Worm (Caenorhabditis elegans): Measurements from ENCODE around the gene bus-2.

The bus-2 gene

ce11 chrIV:1745453-1746051 is 45.9 kb downstream of the bus-2 start, which contains the start of the genes Y41D4A.6 and Y41D4A.4 (continued):
- TF ChIP-seq ceh-79 (tag; optimal IDR thresholded peaks at IDR 0.05) (no peak), hmg-20 (GFP tag; IDR thresholded peaks at IDR 0.05) (no peak), die-1 (tag; optimal IDR thresholded peaks at IDR 0.05) (peak; percentile 12), Y95B8A.8 (GFP tag; IDR thresholded peaks at IDR 0.05) (0 out of 2 replicates have a peak, but pooled peaks have one; percentile 61), madf-10 (tag; optimal IDR thresholded peaks at IDR 0.05) (peak; percentile 87), ztf-18 (tag; optimal IDR thresholded peaks at IDR 0.05) (peak; percentile 66), lin-40 (tag; optimal IDR thresholded peaks at IDR 0.05) (peak; percentile 61), Y53G8AR.9 (GFP tag; conservative IDR thresholded peaks at IDR 0.05) (0 out of 2 replicates have a peak, but pooled peaks have one; percentile 17), B0336.3 (GFP tag; IDR thresholded peaks at IDR 0.05) (peak; percentile 51; the same call in 1 of the 2 replicates), nfya-1 (tag; optimal IDR thresholded peaks at IDR 0.05; ENCODE audit: borderline replicate concordance, insufficient read depth) (no peak), F39B2.1 (GFP tag; IDR thresholded peaks at IDR 0.05) (no peak), mcd-1 (GFP tag; IDR thresholded peaks at IDR 0.05) (peak; percentile 96), B0261.1 (tag; optimal IDR thresholded peaks at IDR 0.05) (peak; percentile 3), ceh-40 (GFP tag; IDR thresholded peaks at IDR 0.05) (no peak), attf-5 (GFP tag; optimal IDR thresholded peaks at IDR 0.05) (peak; percentile 91), nhr-27 (tag; optimal IDR thresholded peaks at IDR 0.05) (no peak), hlh-26 (GFP tag; conservative IDR thresholded peaks at IDR 0.05) (no peak), mxl-1 (tag; optimal IDR thresholded peaks at IDR 0.05) (no peak), ceh-91 (GFP tag; IDR thresholded peaks at IDR 0.05) (peak; percentile 76), F55B11.4 (tag; optimal IDR thresholded peaks at IDR 0.05; ENCODE audit: borderline replicate concordance, insufficient read depth) (no peak), T26A5.8 (tag; optimal IDR thresholded peaks at IDR 0.05) (no peak), bed-2 (GFP tag; IDR thresholded peaks at IDR 0.05) (peak; percentile 43; the same call in 1 of the 2 replicates), ztf-22 (GFP tag; optimal IDR thresholded peaks at IDR 0.05) (no peak), mes-4 (tag; optimal IDR thresholded peaks at IDR 0.05) (no peak), ceh-27 (GFP tag; optimal IDR thresholded peaks at IDR 0.05) (peak; percentile 81), lsl-1 (GFP tag; optimal IDR thresholded peaks at IDR 0.05) (peak; percentile 70), F22D6.2 (tag; optimal IDR thresholded peaks at IDR 0.05) (no peak), lin-35 (GFP tag; optimal IDR thresholded peaks at IDR 0.05) (peak in 1 of 3 experiments; percentile 15), repo-1 (tag; optimal IDR thresholded peaks at IDR 0.05) (no peak), snpc-1.3 (tag; optimal IDR thresholded peaks at IDR 0.05; ENCODE audit: insufficient read depth) (peak; percentile 25), gei-17 (GFP tag; optimal IDR thresholded peaks at IDR 0.05) (no peak), cebp-1 (GFP tag; IDR thresholded peaks at IDR 0.05) (peak; percentile 33; the same call in 1 of the 2 replicates), cebp-1 (tag; optimal IDR thresholded peaks at IDR 0.05) (peak; percentile 63), snpc-4 (GFP tag; optimal IDR thresholded peaks at IDR 0.05) (no peak), snpc-4 (tag; optimal IDR thresholded peaks at IDR 0.05) (peak; percentile 22 to 66 (median 58)), dox-1 (GFP tag; IDR thresholded peaks at IDR 0.05) (peak; percentile 94), rec-8 (tag; optimal IDR thresholded peaks at IDR 0.05) (peak in 1 of 2 experiments; percentile 47), attf-3 (GFP tag; conservative IDR thresholded peaks at IDR 0.05) (peak; percentile 76), ccch-3 (GFP tag; optimal IDR thresholded peaks at IDR 0.05) (peak; percentile 67), C06A6.2 (GFP tag; conservative IDR thresholded peaks at IDR 0.05) (no peak), Y79H2A.3 (GFP tag; conservative IDR thresholded peaks at IDR 0.05) (0 out of 2 replicates have a peak, but pooled peaks have one; percentile 41), akir-1 (GFP tag; optimal IDR thresholded peaks at IDR 0.05) (no peak), hrde-1 (tag; optimal IDR thresholded peaks at IDR 0.05; ENCODE audit: borderline replicate concordance) (no peak), lag-1 (GFP tag; IDR thresholded peaks at IDR 0.05) (no peak), athp-1 (tag; optimal IDR thresholded peaks at IDR 0.05) (peak; percentile 73), ztf-25 (GFP tag; IDR thresholded peaks at IDR 0.05) (peak; percentile 38; the same call in 1 of the 2 replicates), dpff-1 (tag; optimal IDR thresholded peaks at IDR 0.05) (no peak)

Measured in whole organism, young adult.